Worm (Caenorhabditis elegans) whole organism, L4 larva: ENCODE data around the gene C16C10.13.

ENCODE experiments used
- D1046.2 ChIP-seq: fragments of 200-800 bp; sonication (Bioruptor generic); IDR thresholded peaks from 2 replicates; pipeline ENCODE4 v1.3.6; 2022; ENCODE audit warnings: missing genetic modification characterization, missing compliant biosample characterization
- F10B5.3 ChIP-seq: sonication (generic microtip); optimal IDR thresholded peaks from 2 replicates; lab custom pipeline; 2016; ENCODE audit warnings: mild to moderate bottlenecking, missing genetic modification characterization, missing compliant biosample characterization
- F44E2.7 ChIP-seq: fragments of 200-800 bp; sonication (Bioruptor generic); IDR thresholded peaks from 2 replicates; pipeline ENCODE4 v2.1.2; 2022; ENCODE audit warnings: missing genetic modification characterization, missing compliant biosample characterization
- F49E8.2 ChIP-seq: sonication (generic microtip); optimal IDR thresholded peaks from 2 replicates; lab custom pipeline; 2016; ENCODE audit warnings: missing compliant biosample characterization, mild to moderate bottlenecking, missing genetic modification characterization, borderline replicate concordance
- T20F7.1 ChIP-seq: fragments of 200-800 bp; sonication (Bioruptor generic); optimal IDR thresholded peaks from 2 replicates; lab custom pipeline; 2018; ENCODE audit warnings: mild to moderate bottlenecking, missing genetic modification characterization, missing compliant biosample characterization
- Y5F2A.4 ChIP-seq: fragments of 200-800 bp; sonication (Bioruptor generic); optimal IDR thresholded peaks from 2 replicates; lab custom pipeline; 2018; ENCODE audit warnings: mild to moderate bottlenecking, missing genetic modification characterization, missing compliant biosample characterization
- ama-1 ChIP-seq: fragments of 150-350 bp; optimal IDR thresholded peaks from 2 replicates; lab custom pipeline; 2014; ENCODE audit warnings: inconsistent platforms, mixed read lengths
- arid-1 ChIP-seq: fragments of 200-800 bp; sonication (Bioruptor generic); conservative IDR thresholded peaks from 2 replicates; pipeline ENCODE4 v1.3.6; 2022; ENCODE audit warnings: missing genetic modification reagents, missing genetic modification characterization, missing compliant biosample characterization
- ctbp-1 ChIP-seq: fragments of 200-800 bp; sonication (Bioruptor generic); IDR thresholded peaks from 2 replicates; pipeline ENCODE4 v1.3.6; 2022; ENCODE audit warnings: missing genetic modification reagents, missing genetic modification characterization, missing compliant biosample characterization
- daf-12 ChIP-seq: fragments of 150-350 bp; optimal IDR thresholded peaks from 2 replicates; lab custom pipeline; 2014; ENCODE audit warnings: missing biosample characterization, missing genetic modification reagents, missing genetic modification characterization
- daf-16 ChIP-seq, 3 experiments: sonication (generic microtip); optimal IDR thresholded peaks; 2 replicates each; lab custom pipeline; 2016 to 2017; ENCODE audit warnings: missing genetic modification characterization in 3 of 3, missing genetic modification reagents in 3 of 3, mild to moderate bottlenecking in 2 of 3, missing compliant biosample characterization in 2 of 3, missing biosample characterization in 1 of 3, moderate library complexity in 1 of 3
- daf-8 ChIP-seq: fragments of 200-800 bp; sonication (Bioruptor generic); IDR thresholded peaks from 2 replicates; pipeline ENCODE4 v1.3.6; 2022; ENCODE audit warnings: missing genetic modification characterization, missing compliant biosample characterization
- dmd-9 ChIP-seq: fragments of 200-800 bp; sonication (Bioruptor generic); IDR thresholded peaks from 2 replicates; pipeline ENCODE4 v1.3.6; 2022; ENCODE audit warnings: missing genetic modification reagents, missing genetic modification characterization, missing compliant biosample characterization
- duxl-1 ChIP-seq: sonication (generic microtip); optimal IDR thresholded peaks from 2 replicates; lab custom pipeline; 2016; ENCODE audit warnings: mild to moderate bottlenecking, missing genetic modification characterization, moderate library complexity, missing compliant biosample characterization; ENCODE audit not compliant: poor library complexity
- dve-1 ChIP-seq: sonication (generic microtip); optimal IDR thresholded peaks from 2 replicates; lab custom pipeline; 2017; ENCODE audit warnings: antibody characterized with exemption, mild to moderate bottlenecking, missing genetic modification characterization, missing compliant biosample characterization; ENCODE audit not compliant: insufficient read depth
- gei-8 ChIP-seq: fragments of 200-800 bp; sonication (Bioruptor generic); optimal IDR thresholded peaks from 2 replicates; lab custom pipeline; 2018; ENCODE audit warnings: mild to moderate bottlenecking, missing genetic modification characterization, missing compliant biosample characterization
- hif-1 ChIP-seq, 2 experiments: sonication (generic microtip); optimal IDR thresholded peaks; 2 replicates each; lab custom pipeline; 2016 to 2017; ENCODE audit warnings: missing compliant biosample characterization in 2 of 2, missing genetic modification characterization in 2 of 2, missing genetic modification reagents in 2 of 2, missing genotype in 2 of 2, mild to moderate bottlenecking in 1 of 2
- hlh-11 ChIP-seq: fragments of 200-800 bp; sonication (Bioruptor generic); optimal IDR thresholded peaks from 2 replicates; lab custom pipeline; 2018; ENCODE audit warnings: mild to moderate bottlenecking, missing genetic modification characterization, missing compliant biosample characterization
- hlh-30 ChIP-seq: sonication (generic microtip); optimal IDR thresholded peaks from 2 replicates; lab custom pipeline; 2017; ENCODE audit warnings: antibody characterized with exemption, mild to moderate bottlenecking, missing genetic modification characterization, missing compliant biosample characterization; ENCODE audit not compliant: insufficient read depth
- lim-7 ChIP-seq: fragments of 200-800 bp; sonication (Bioruptor generic); IDR thresholded peaks from 2 replicates; pipeline ENCODE4 v1.3.6; 2022; ENCODE audit warnings: missing genetic modification characterization, missing compliant biosample characterization
- lin-13 ChIP-seq: fragments of 150-350 bp; optimal IDR thresholded peaks from 2 replicates; lab custom pipeline; 2014; ENCODE audit warnings: missing biosample characterization, missing genetic modification reagents, missing genetic modification characterization
- lin-15B ChIP-seq: fragments of 150-350 bp; sonication (generic microtip); optimal IDR thresholded peaks from 3 replicates; lab custom pipeline; 2014; ENCODE audit warnings: missing biosample characterization, missing genetic modification characterization
- lin-38 ChIP-seq: fragments of 200-800 bp; sonication (Bioruptor generic); IDR thresholded peaks from 2 replicates; pipeline ENCODE4 v1.3.6; 2022; ENCODE audit warnings: missing genetic modification reagents, missing genetic modification characterization, missing compliant biosample characterization
- lir-3 ChIP-seq: sonication (generic microtip); optimal IDR thresholded peaks from 2 replicates; lab custom pipeline; 2016; ENCODE audit warnings: mild to moderate bottlenecking, missing genetic modification characterization, missing compliant biosample characterization
- lsy-2 ChIP-seq, 2 experiments: fragments of 150-350 bp in 1 of 2; sonication (generic microtip) in 1 of 2; optimal IDR thresholded peaks; 2 replicates each; lab custom pipeline; 2014 to 2017; ENCODE audit warnings: missing biosample characterization in 2 of 2, missing genetic modification characterization in 2 of 2
- madf-9 ChIP-seq: fragments of 200-800 bp; sonication (Bioruptor generic); conservative IDR thresholded peaks from 2 replicates; pipeline ENCODE4 v1.3.6; 2022; ENCODE audit warnings: missing genetic modification reagents, missing genetic modification characterization, missing compliant biosample characterization
- mep-1 ChIP-seq: fragments of 150-350 bp; sonication (generic microtip); optimal IDR thresholded peaks from 3 replicates; lab custom pipeline; 2014; ENCODE audit warnings: missing biosample characterization, missing genetic modification characterization
- nhr-11 ChIP-seq: fragments of 150-350 bp; optimal IDR thresholded peaks from 2 replicates; lab custom pipeline; 2014; ENCODE audit warnings: missing biosample characterization, missing genetic modification characterization
- nhr-28 ChIP-seq: fragments of 150-350 bp; optimal IDR thresholded peaks from 2 replicates; lab custom pipeline; 2014; ENCODE audit warnings: missing biosample characterization, missing genetic modification characterization
- nhr-48 ChIP-seq: sonication (generic microtip); optimal IDR thresholded peaks from 2 replicates; lab custom pipeline; 2016; ENCODE audit warnings: mild to moderate bottlenecking, missing genetic modification characterization, missing compliant biosample characterization
- pha-4 ChIP-seq, 2 experiments: fragments of 150-350 bp in 1 of 2; fragments of 200-800 bp in 1 of 2; sonication (Bioruptor generic) in 1 of 2; IDR thresholded peaks in 1 of 2; optimal IDR thresholded peaks in 1 of 2; 2 replicates each; pipeline versions ENCODE4 v1.3.6 to Lab custom; 2014 to 2022; ENCODE audit warnings: missing genetic modification characterization in 2 of 2, missing genetic modification reagents in 2 of 2, missing biosample characterization in 1 of 2, missing compliant biosample characterization in 1 of 2
- rbr-2 ChIP-seq: sonication (generic microtip); optimal IDR thresholded peaks from 2 replicates; lab custom pipeline; 2016; ENCODE audit warnings: missing genotype, missing genetic modification characterization, missing compliant biosample characterization
- saeg-2 ChIP-seq: fragments of 200-800 bp; sonication (Bioruptor generic); IDR thresholded peaks from 2 replicates; pipeline ENCODE4 v1.3.6; 2022; ENCODE audit warnings: missing genetic modification reagents, missing genetic modification characterization, missing compliant biosample characterization
- sdz-12 ChIP-seq: fragments of 200-800 bp; sonication (Bioruptor generic); optimal IDR thresholded peaks from 2 replicates; lab custom pipeline; 2018; ENCODE audit warnings: mild to moderate bottlenecking, missing genetic modification characterization, missing compliant biosample characterization
- set-16 ChIP-seq: fragments of 200-800 bp; sonication (Bioruptor generic); IDR thresholded peaks from 2 replicates; pipeline ENCODE4 v1.3.6; 2022; ENCODE audit warnings: missing genetic modification reagents, missing genetic modification characterization, missing compliant biosample characterization
- snpc-1.2 ChIP-seq: fragments of 200-800 bp; sonication (Bioruptor generic); IDR thresholded peaks from 2 replicates; pipeline ENCODE4 v1.3.6; 2022; ENCODE audit warnings: missing genetic modification reagents, missing genetic modification characterization, missing compliant biosample characterization
- spr-1 ChIP-seq: sonication (generic microtip); optimal IDR thresholded peaks from 2 replicates; lab custom pipeline; 2016; ENCODE audit warnings: mild to moderate bottlenecking, missing genetic modification characterization, missing compliant biosample characterization
- tag-97 ChIP-seq: fragments of 200-800 bp; sonication (Bioruptor generic); IDR thresholded peaks from 2 replicates; pipeline ENCODE4 v1.3.6; 2022; ENCODE audit warnings: missing genetic modification characterization, missing compliant biosample characterization
- unc-130 ChIP-seq: sonication (generic microtip); optimal IDR thresholded peaks from 2 replicates; lab custom pipeline; 2016; ENCODE audit warnings: missing genetic modification reagents, missing genetic modification characterization, missing compliant biosample characterization
- unc-39 ChIP-seq: sonication (generic microtip); optimal IDR thresholded peaks from 2 replicates; lab custom pipeline; 2017; ENCODE audit warnings: missing biosample characterization, missing genetic modification characterization
- zfp-3 ChIP-seq: fragments of 200-800 bp; sonication (Bioruptor generic); conservative IDR thresholded peaks from 2 replicates; pipeline ENCODE4 v1.3.6; 2022; ENCODE audit warnings: missing genetic modification reagents, missing genetic modification characterization, missing compliant biosample characterization
- zip-2 ChIP-seq: fragments of 150-350 bp; optimal IDR thresholded peaks from 2 replicates; lab custom pipeline; 2014; ENCODE audit warnings: missing biosample characterization, missing genetic modification characterization
- ztf-11 ChIP-seq: fragments of 150-350 bp; optimal IDR thresholded peaks from 2 replicates; lab custom pipeline; 2014; ENCODE audit warnings: missing biosample characterization, missing genetic modification characterization

The C16C10.13 gene

DNA sequence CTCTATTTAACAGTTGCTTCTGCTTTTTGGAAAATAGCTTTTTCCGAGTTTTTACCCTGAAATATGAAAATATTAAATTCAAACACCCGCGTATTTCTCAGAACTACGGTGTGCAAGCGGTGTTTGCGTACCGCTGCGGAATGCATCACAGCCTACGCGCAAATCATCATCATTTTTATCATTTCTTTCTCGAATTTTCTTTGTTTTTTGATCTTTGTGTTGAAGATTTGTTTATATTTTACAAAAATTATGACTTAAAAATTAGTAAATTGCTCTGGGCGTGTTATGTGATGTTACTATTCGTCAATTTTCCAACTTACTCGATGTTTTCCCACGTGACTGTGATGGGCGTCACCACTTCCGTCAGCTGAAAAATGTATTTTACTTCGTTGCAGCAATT lies 25.3 kb upstream of the C16C10.13 start (continued):
- peak; percentile 5 for TF ChIP-seq rbr-2 (tag; lab: Kevin White, UChicago)
- TF ChIP-seq ama-1 (lab: Kevin White, UChicago), result peak; percentile 35
- peak; percentile 85 for TF ChIP-seq hlh-30
- TF ChIP-seq daf-8 (GFP tag; lab: Robert Waterston, UW), result no peak
- no peak for TF ChIP-seq sdz-12 (GFP tag; lab: Kevin White, UChicago)
- TF ChIP-seq hlh-11 (tag; lab: Kevin White, UChicago), result peak; percentile 79
- no peak for TF ChIP-seq lim-7
- peak; percentile 48; the same call in 1 of the 2 replicates for TF ChIP-seq ctbp-1 (GFP tag; lab: Robert Waterston, UW)
- TF ChIP-seq nhr-28 (tag; lab: Kevin White, UChicago), result peak; percentile 68
- TF ChIP-seq hif-1 (tag; optimal IDR thresholded peaks at IDR 0.05; lab: Kevin White, UChicago), result peak in 1 of 2 experiments; percentile 26
- peak; percentile 15 for TF ChIP-seq zip-2 (tag; lab: Kevin White, UChicago)
- TF ChIP-seq pha-4 (GFP tag; IDR thresholded peaks at IDR 0.05; lab: Robert Waterston, UW), result no peak; the same call in 1 of the 2 replicates
- peak; percentile 48 for TF ChIP-seq pha-4 (tag; optimal IDR thresholded peaks at IDR 0.05; lab: Kevin White, UChicago)
- no peak for TF ChIP-seq daf-16 (GFP tag; optimal IDR thresholded peaks at IDR 0.05; lab: Kevin White, UChicago)
- TF ChIP-seq daf-16 (tag; optimal IDR thresholded peaks at IDR 0.05; lab: Kevin White, UChicago), result peak; percentile 65
- TF ChIP-seq nhr-48 (tag; lab: Kevin White, UChicago), result no peak
- TF ChIP-seq lin-38 (GFP tag; lab: Robert Waterston, UW), result peak; percentile 64
- TF ChIP-seq lin-13 (GFP tag; lab: Kevin White, UChicago), result peak; percentile 4

DNA sequence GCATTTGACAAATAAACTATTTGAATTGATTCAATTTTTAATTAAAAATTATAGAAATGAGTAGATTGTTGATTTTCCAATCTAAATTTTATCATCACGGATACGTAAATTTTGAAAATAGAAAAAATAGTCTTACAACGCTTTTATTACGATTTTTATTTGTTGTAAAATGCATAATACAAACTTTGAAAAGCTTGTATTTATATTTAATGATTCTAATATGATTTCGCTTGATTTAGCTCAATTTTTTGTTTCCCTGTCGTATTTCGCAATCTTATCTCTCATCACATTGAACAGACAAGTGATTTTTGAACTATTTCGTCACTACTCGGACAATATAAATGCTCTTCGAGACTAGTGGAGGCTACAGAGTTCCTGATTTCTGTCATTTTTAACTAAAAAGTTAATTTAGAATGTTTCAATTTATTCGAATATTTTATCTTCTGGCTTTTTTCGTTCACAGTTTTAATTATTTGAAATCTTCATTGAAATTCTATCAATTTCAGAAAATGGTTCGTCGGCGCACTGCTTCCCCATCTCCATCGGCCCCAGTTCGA lies 24.6 kb upstream of the C16C10.13 start, which contains the start of the genes wht-3 and har-1:
wht-3 (minus strand) TSS at position 51 of the 557 bp plus-strand sequence.
har-1 (plus strand) TSS at position 507 of the 557 bp plus-strand sequence.
- TF ChIP-seq mep-1 (tag; lab: Kevin White, UChicago) (peak; percentile 4), daf-12 (no peak), lsy-2 (tag; optimal IDR thresholded peaks at IDR 0.05; lab: Kevin White, UChicago) (peak in 1 of 2 experiments; percentile 57), lin-13 (GFP tag; lab: Kevin White, UChicago) (no peak), dve-1 (peak; percentile 27), unc-130 (no peak), D1046.2 (GFP tag; lab: Robert Waterston, UW) (no peak), hlh-30 (no peak), F10B5.3 (tag; lab: Kevin White, UChicago) (no peak), nhr-28 (tag; lab: Kevin White, UChicago) (peak; percentile 38), lin-15B (tag; lab: Kevin White, UChicago) (no peak), T20F7.1 (GFP tag; lab: Kevin White, UChicago) (peak; percentile 51), unc-39 (tag; lab: Kevin White, UChicago) (no peak), nhr-11 (tag; lab: Kevin White, UChicago) (peak; percentile 52), arid-1 (GFP tag; lab: Robert Waterston, UW) (no peak), F49E8.2 (tag; lab: Kevin White, UChicago) (peak; percentile 27)

DNA sequence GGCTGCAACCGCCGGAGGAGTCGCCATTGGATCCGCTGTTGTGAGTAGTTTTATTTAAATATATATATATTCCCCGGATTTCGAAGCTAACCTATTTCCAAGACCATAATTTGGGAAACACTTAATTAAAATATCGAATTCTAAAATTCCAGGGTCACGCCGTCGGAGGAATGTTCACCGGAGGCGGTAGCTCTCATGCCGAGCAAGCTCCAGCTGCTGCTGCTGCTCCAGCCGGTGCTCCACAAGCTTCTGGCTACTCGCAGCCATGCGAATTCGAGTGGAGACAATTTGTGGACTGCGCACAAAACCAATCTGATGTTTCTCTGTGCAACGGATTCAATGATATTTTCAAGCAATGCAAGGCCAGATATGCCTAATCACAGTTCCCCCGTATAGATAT lies 23.9 kb upstream of the C16C10.13 start:
- peak; percentile 70 for TF ChIP-seq set-16
- no peak for TF ChIP-seq spr-1

DNA sequence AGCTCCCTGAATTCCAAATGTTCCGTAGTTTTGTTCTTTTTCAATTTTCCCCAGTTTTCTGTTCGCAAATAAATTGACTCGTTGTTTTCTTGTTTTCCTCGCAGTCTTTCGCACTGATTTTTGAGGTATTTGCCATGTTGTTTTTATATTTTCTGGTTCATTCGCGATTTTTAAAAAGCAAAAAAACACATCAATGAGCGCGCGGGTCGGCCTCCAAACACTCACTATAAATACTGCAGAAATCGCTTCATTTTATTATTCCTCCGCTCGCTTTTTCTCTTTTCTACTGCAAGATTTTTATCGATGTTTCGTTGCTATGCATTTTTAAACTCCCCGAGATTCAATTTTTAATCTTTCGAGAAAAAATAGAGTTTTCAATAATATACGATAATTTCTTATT lies 23.4 kb upstream of the C16C10.13 start:
- TF ChIP-seq dmd-9 (GFP tag; lab: Robert Waterston, UW), result no peak
- no peak for TF ChIP-seq lir-3 (tag; lab: Kevin White, UChicago)
- no peak for TF ChIP-seq hlh-30
- no peak for TF ChIP-seq ztf-11
- peak; percentile 65 for TF ChIP-seq ama-1 (lab: Kevin White, UChicago)
- no peak for TF ChIP-seq dve-1
- no peak for TF ChIP-seq saeg-2 (GFP tag; lab: Robert Waterston, UW)
- TF ChIP-seq lim-7, result 0 out of 2 replicates have a peak, but pooled peaks have one; percentile 27
- TF ChIP-seq lin-38 (GFP tag; lab: Robert Waterston, UW), result peak; percentile 21; the same call in 1 of the 2 replicates
- TF ChIP-seq T20F7.1 (GFP tag; lab: Kevin White, UChicago), result peak; percentile 49
- 0 out of 2 replicates have a peak, but pooled peaks have one; percentile 16 for TF ChIP-seq zfp-3 (GFP tag; lab: Robert Waterston, UW)
- TF ChIP-seq F44E2.7 (GFP tag; lab: Robert Waterston, UW), result no peak
- TF ChIP-seq duxl-1 (tag; lab: Kevin White, UChicago), result peak; percentile 6
- no peak for TF ChIP-seq gei-8 (GFP tag; lab: Kevin White, UChicago)
- no peak for TF ChIP-seq snpc-1.2 (GFP tag; lab: Robert Waterston, UW)
- TF ChIP-seq Y5F2A.4 (GFP tag; lab: Kevin White, UChicago), result no peak
- TF ChIP-seq madf-9 (GFP tag; lab: Robert Waterston, UW), result no peak
- no peak for TF ChIP-seq D1046.2 (GFP tag; lab: Robert Waterston, UW)
- TF ChIP-seq tag-97 (GFP tag; lab: Robert Waterston, UW), result no peak
